Fruit fly (Drosophila melanogaster) whole organism, prepupa: ENCODE results near the gene CG8326.

ENCODE experiments used
- Blimp-1 ChIP-seq: fragments of 200-800 bp; sonication (Bioruptor generic); optimal IDR thresholded peaks from 3 replicates; lab custom pipeline; 2017; ENCODE audit warnings: missing biosample characterization, missing genetic modification characterization, mild to moderate bottlenecking, moderate library complexity, missing genetic modification reagents
- CG10631 ChIP-seq: fragments of 200-800 bp; sonication (Bioruptor generic); optimal IDR thresholded peaks from 2 replicates; lab custom pipeline; 2016; ENCODE audit warnings: missing biosample characterization, missing genetic modification characterization
- CG10669 ChIP-seq: fragments of 200-800 bp; sonication (Bioruptor generic); optimal IDR thresholded peaks from 3 replicates; lab custom pipeline; 2018; ENCODE audit warnings: missing biosample characterization, mild to moderate bottlenecking, missing genetic modification characterization, moderate library complexity
- CG11294 ChIP-seq: fragments of 200-800 bp; sonication (Bioruptor generic); IDR thresholded peaks from 2 replicates; pipeline ENCODE4 v1.3.6; 2022; ENCODE audit warnings: missing biosample characterization, missing genetic modification characterization
- CG11762 ChIP-seq: fragments of 200-800 bp; sonication (Bioruptor generic); optimal IDR thresholded peaks from 3 replicates; lab custom pipeline; 2016; ENCODE audit warnings: missing biosample characterization, missing genetic modification characterization; ENCODE audit not compliant: insufficient read depth
- CG11902 ChIP-seq: fragments of 200-800 bp; sonication (Bioruptor generic); optimal IDR thresholded peaks from 3 replicates; lab custom pipeline; 2016; ENCODE audit warnings: missing biosample characterization, missing genetic modification characterization
- CG15336 ChIP-seq: fragments of 200-800 bp; sonication (Bioruptor generic); IDR thresholded peaks from 2 replicates; pipeline ENCODE4 v1.3.6; 2022; ENCODE audit warnings: missing biosample characterization, missing genetic modification characterization
- CG16779 ChIP-seq: fragments of 200-800 bp; sonication (Bioruptor generic); optimal IDR thresholded peaks from 3 replicates; lab custom pipeline; 2017; ENCODE audit warnings: missing biosample characterization, mild to moderate bottlenecking, missing genetic modification characterization
- CG31627 ChIP-seq: fragments of 200-800 bp; sonication (Bioruptor generic); optimal IDR thresholded peaks from 3 replicates; lab custom pipeline; 2016; ENCODE audit warnings: missing biosample characterization, missing genetic modification characterization
- CG32006 ChIP-seq: fragments of 200-800 bp; sonication (Bioruptor generic); optimal IDR thresholded peaks from 3 replicates; lab custom pipeline; 2017; ENCODE audit warnings: missing biosample characterization, mild to moderate bottlenecking, missing genetic modification characterization
- CG3919 ChIP-seq: fragments of 200-800 bp; sonication (Bioruptor generic); optimal IDR thresholded peaks from 3 replicates; lab custom pipeline; 2016; ENCODE audit warnings: missing biosample characterization, missing genetic modification characterization
- CG4318 ChIP-seq: fragments of 200-800 bp; sonication (Bioruptor generic); optimal IDR thresholded peaks from 3 replicates; lab custom pipeline; 2017; ENCODE audit warnings: missing biosample characterization, mild to moderate bottlenecking, missing genetic modification characterization
- CG6163 ChIP-seq: fragments of 200-800 bp; sonication (Bioruptor generic); IDR thresholded peaks from 3 replicates; pipeline ENCODE4 v1.3.6; 2022; ENCODE audit warnings: missing biosample characterization, missing genetic modification characterization
- CG6276 ChIP-seq: fragments of 200-800 bp; sonication (Bioruptor generic); optimal IDR thresholded peaks from 2 replicates; lab custom pipeline; 2017; ENCODE audit warnings: missing biosample characterization, mild to moderate bottlenecking, missing genetic modification characterization
- CG6792 ChIP-seq: fragments of 200-800 bp; sonication (Bioruptor generic); optimal IDR thresholded peaks from 3 replicates; lab custom pipeline; 2016; ENCODE audit warnings: missing biosample characterization, missing genetic modification characterization
- CG6808 ChIP-seq: fragments of 200-800 bp; sonication (Bioruptor generic); optimal IDR thresholded peaks from 3 replicates; lab custom pipeline; 2017; ENCODE audit warnings: missing biosample characterization, missing genetic modification characterization, mild to moderate bottlenecking, moderate library complexity, missing genetic modification reagents
- CG6854 ChIP-seq: fragments of 200-800 bp; sonication (Bioruptor generic); optimal IDR thresholded peaks from 2 replicates; lab custom pipeline; 2017; ENCODE audit warnings: missing biosample characterization, mild to moderate bottlenecking, missing genetic modification characterization
- CG7368 ChIP-seq: fragments of 200-800 bp; sonication (Bioruptor generic); optimal IDR thresholded peaks from 3 replicates; lab custom pipeline; 2016; ENCODE audit warnings: missing biosample characterization, missing genetic modification characterization
- CG8119 ChIP-seq: fragments of 200-800 bp; sonication (Bioruptor generic); IDR thresholded peaks from 3 replicates; pipeline ENCODE4 v1.3.6; 2022; ENCODE audit warnings: missing biosample characterization, missing genetic modification characterization
- CG8319 ChIP-seq: fragments of 200-800 bp; sonication (Bioruptor generic); optimal IDR thresholded peaks from 3 replicates; lab custom pipeline; 2016; ENCODE audit warnings: missing biosample characterization, missing genetic modification characterization
- CG8632 ChIP-seq: fragments of 200-800 bp; sonication (Bioruptor generic); optimal IDR thresholded peaks from 3 replicates; lab custom pipeline; 2016; ENCODE audit warnings: missing biosample characterization, missing genetic modification characterization
- Eip75B ChIP-seq: fragments of 200-800 bp; sonication (Bioruptor generic); optimal IDR thresholded peaks from 3 replicates; lab custom pipeline; 2016; ENCODE audit warnings: missing biosample characterization, missing genetic modification characterization
- Eip78C ChIP-seq: fragments of 200-800 bp; sonication (Bioruptor generic); peaks from one replicate; lab custom pipeline; 2016; ENCODE audit warnings: missing biosample characterization, missing genetic modification characterization
- Eip93F ChIP-seq: fragments of 200-800 bp; sonication (Bioruptor generic); optimal IDR thresholded peaks from 2 replicates; lab custom pipeline; 2016; ENCODE audit warnings: missing biosample characterization, mild to moderate bottlenecking, missing genetic modification characterization
- Ets21C ChIP-seq: fragments of 200-800 bp; sonication (Bioruptor generic); optimal IDR thresholded peaks from 3 replicates; lab custom pipeline; 2016; ENCODE audit warnings: missing biosample characterization, missing genetic modification characterization
- Ets96B ChIP-seq: fragments of 200-800 bp; optimal IDR thresholded peaks from 2 replicates; lab custom pipeline; 2019; ENCODE audit warnings: missing biosample characterization, mild to moderate bottlenecking, missing genetic modification characterization, moderate library complexity
- Gug ChIP-seq: fragments of 200-800 bp; sonication (Bioruptor generic); IDR thresholded peaks from 2 replicates; pipeline ENCODE4 v1.3.6; 2022; ENCODE audit warnings: missing biosample characterization, missing genetic modification characterization
- Hr38 ChIP-seq: sonication (Bioruptor generic); optimal IDR thresholded peaks from 2 replicates; lab custom pipeline; 2016; ENCODE audit warnings: missing biosample characterization, missing genetic modification characterization
- Hr39 ChIP-seq: fragments of 200-800 bp; sonication (Bioruptor generic); optimal IDR thresholded peaks from 2 replicates; lab custom pipeline; 2016; ENCODE audit warnings: missing biosample characterization, missing genetic modification characterization
- Hr4 ChIP-seq: fragments of 200-800 bp; sonication (Bioruptor generic); optimal IDR thresholded peaks from 3 replicates; lab custom pipeline; 2016; ENCODE audit warnings: missing biosample characterization, missing genetic modification characterization
- Lpt ChIP-seq: fragments of 200-800 bp; sonication (Bioruptor generic); optimal IDR thresholded peaks from 3 replicates; lab custom pipeline; 2016; ENCODE audit warnings: missing biosample characterization, missing genetic modification characterization
- OdsH ChIP-seq: fragments of 200-800 bp; sonication (Bioruptor generic); optimal IDR thresholded peaks from 3 replicates; lab custom pipeline; 2016; ENCODE audit warnings: missing biosample characterization, missing genetic modification characterization
- Smox ChIP-seq: fragments of 200-800 bp; sonication (Bioruptor generic); optimal IDR thresholded peaks from 3 replicates; lab custom pipeline; 2016; ENCODE audit warnings: missing biosample characterization, missing genetic modification characterization
- Sox15 ChIP-seq: fragments of 200-800 bp; sonication (Bioruptor generic); optimal IDR thresholded peaks from 3 replicates; lab custom pipeline; 2016; ENCODE audit warnings: missing biosample characterization, missing genetic modification characterization
- achi ChIP-seq: fragments of 200-800 bp; sonication (Bioruptor generic); optimal IDR thresholded peaks from 3 replicates; lab custom pipeline; 2016; ENCODE audit warnings: missing biosample characterization, missing genetic modification characterization
- dac ChIP-seq: fragments of 200-800 bp; sonication (Bioruptor generic); optimal IDR thresholded peaks from 2 replicates; lab custom pipeline; 2017; ENCODE audit warnings: missing biosample characterization, mild to moderate bottlenecking, missing genetic modification characterization
- dsx ChIP-seq: fragments of 200-800 bp; optimal IDR thresholded peaks from 3 replicates; lab custom pipeline; 2019; ENCODE audit warnings: missing biosample characterization, mild to moderate bottlenecking, missing genetic modification characterization, moderate library complexity; ENCODE audit not compliant: poor library complexity, severe bottlenecking
- esn ChIP-seq: fragments of 200-800 bp; sonication (Bioruptor generic); optimal IDR thresholded peaks from 2 replicates; lab custom pipeline; 2016; ENCODE audit warnings: missing biosample characterization, mild to moderate bottlenecking, missing genetic modification characterization, moderate library complexity
- fd59A ChIP-seq: fragments of 200-800 bp; sonication (Bioruptor generic); optimal IDR thresholded peaks from 2 replicates; lab custom pipeline; 2017; ENCODE audit warnings: missing biosample characterization, mild to moderate bottlenecking, missing genetic modification characterization, missing genetic modification reagents
- fd85E ChIP-seq: fragments of 200-800 bp; sonication (Bioruptor generic); optimal IDR thresholded peaks from 3 replicates; lab custom pipeline; 2016; ENCODE audit warnings: missing biosample characterization, missing genetic modification characterization
- lz ChIP-seq: fragments of 200-800 bp; sonication (Bioruptor generic); optimal IDR thresholded peaks from 3 replicates; lab custom pipeline; 2016; ENCODE audit warnings: missing biosample characterization, missing genetic modification characterization
- net ChIP-seq: fragments of 200-800 bp; sonication (Bioruptor generic); optimal IDR thresholded peaks from 3 replicates; lab custom pipeline; 2016; ENCODE audit warnings: missing biosample characterization, missing genetic modification characterization
- salr ChIP-seq, 2 experiments: fragments of 200-800 bp; sonication (Bioruptor generic); optimal IDR thresholded peaks; 3 replicates each; lab custom pipeline; 2016 to 2018; ENCODE audit warnings: missing biosample characterization in 2 of 2, missing genetic modification characterization in 2 of 2, mild to moderate bottlenecking in 1 of 2
- spab ChIP-seq: fragments of 200-800 bp; sonication (Bioruptor generic); optimal IDR thresholded peaks from 2 replicates; lab custom pipeline; 2017; ENCODE audit warnings: missing biosample characterization, mild to moderate bottlenecking, missing genetic modification characterization, missing genetic modification reagents
- ss ChIP-seq, 2 experiments: fragments of 200-800 bp; sonication (Bioruptor generic); optimal IDR thresholded peaks; 2 replicates in 1 of 2; 3 replicates in 1 of 2; lab custom pipeline; 2017 to 2018; ENCODE audit warnings: mild to moderate bottlenecking in 2 of 2, missing biosample characterization in 2 of 2, missing genetic modification characterization in 2 of 2, moderate library complexity in 1 of 2
- svp ChIP-seq: fragments of 200-800 bp; sonication (Bioruptor generic); peaks from one replicate; lab custom pipeline; 2016; ENCODE audit warnings: missing biosample characterization, missing genetic modification characterization
- vri ChIP-seq: fragments of 200-800 bp; sonication (Bioruptor generic); optimal IDR thresholded peaks from 3 replicates; lab custom pipeline; 2016; ENCODE audit warnings: missing biosample characterization, mild to moderate bottlenecking, missing genetic modification characterization

Gene CG8326

DNA sequence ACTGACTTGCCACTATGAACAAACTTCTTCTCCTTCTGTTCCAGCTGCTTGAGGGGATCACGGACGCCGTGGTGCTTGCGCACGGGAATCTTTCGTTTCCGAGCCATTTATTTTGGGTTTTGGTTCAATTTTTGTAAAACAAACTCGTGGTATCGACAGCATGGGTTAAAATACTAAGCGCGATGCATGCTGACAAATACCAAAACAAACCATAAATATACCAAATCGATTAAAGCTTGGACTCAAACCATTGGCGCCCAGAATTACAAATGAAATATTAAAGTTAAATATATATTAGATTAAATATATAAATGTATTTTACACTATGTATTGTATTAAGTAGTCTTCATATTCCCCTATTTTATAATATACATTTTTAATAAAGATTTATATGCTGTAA, at the start of gene CG8326:
TSS of gene CG8326 (minus strand) at position 176 of the 400 bp plus-strand sequence.
- TF ChIP-seq CG7368 (GFP tag; lab: Kevin White, UChicago) (no peak), CG8319 (GFP tag; lab: Kevin White, UChicago) (no peak), fd59A (GFP tag; lab: Kevin White, UChicago) (no peak), CG6854 (no peak), Ets96B (no peak), ss (GFP tag; optimal IDR thresholded peaks at IDR 0.05; lab: Kevin White, UChicago) (no peak), CG31627 (no peak), salr (GFP tag; optimal IDR thresholded peaks at IDR 0.05; lab: Kevin White, UChicago) (no peak), Smox (GFP tag; lab: Kevin White, UChicago) (no peak), fd85E (no peak)

dm6 chrX:17677953-17678668, 48.8 kb upstream of the CG8326 start:
- peak; percentile 54 for TF ChIP-seq CG10669 (GFP tag; lab: Kevin White, UChicago)
- TF ChIP-seq Hr38 (GFP tag; lab: Kevin White, UChicago) = no peak
- TF ChIP-seq esn (GFP tag; lab: Kevin White, UChicago) = peak; percentile 65
- TF ChIP-seq OdsH = peak; percentile 53
- TF ChIP-seq lz (GFP tag; lab: Kevin White, UChicago) = peak; percentile 43
- TF ChIP-seq Hr39 (GFP tag; lab: Kevin White, UChicago) = peak; percentile 39
- TF ChIP-seq CG15336 (GFP tag; lab: Robert Waterston, UW) = peak; percentile 34; the same call in 1 of the 2 replicates
- TF ChIP-seq CG11294 (GFP tag; lab: Robert Waterston, UW) = no peak
- TF ChIP-seq dac (GFP tag; lab: Kevin White, UChicago) = no peak
- TF ChIP-seq ss (GFP tag; optimal IDR thresholded peaks at IDR 0.05; lab: Kevin White, UChicago) = peak; percentile 17 to 30
- TF ChIP-seq CG6808 (GFP tag; lab: Kevin White, UChicago) = peak; percentile 43
- TF ChIP-seq Smox (GFP tag; lab: Kevin White, UChicago) = peak; percentile 49
- TF ChIP-seq CG7368 (GFP tag; lab: Kevin White, UChicago) = peak; percentile 50
- TF ChIP-seq CG6792 (GFP tag; lab: Kevin White, UChicago) = peak; percentile 57
- TF ChIP-seq CG6163 (GFP tag; lab: Robert Waterston, UW) = peak; percentile 53; the same call in 1 of the 3 replicates
- no peak for TF ChIP-seq CG6854
- peak; percentile 59 for TF ChIP-seq CG3919 (GFP tag; lab: Kevin White, UChicago)
- no peak for TF ChIP-seq Blimp-1
- TF ChIP-seq salr (GFP tag; optimal IDR thresholded peaks at IDR 0.05; lab: Kevin White, UChicago) = peak in 1 of 2 experiments; percentile 18
- TF ChIP-seq Ets21C (GFP tag; lab: Kevin White, UChicago) = no peak
- peak; percentile 20 for TF ChIP-seq fd59A (GFP tag; lab: Kevin White, UChicago)
- peak; percentile 18 for TF ChIP-seq dsx (GFP tag; lab: Kevin White, UChicago)
- peak; percentile 68 for TF ChIP-seq Eip75B
- peak; percentile 42 for TF ChIP-seq achi (GFP tag; lab: Kevin White, UChicago)
- TF ChIP-seq Eip78C = peak; percentile 88
- TF ChIP-seq vri (GFP tag; lab: Kevin White, UChicago) = no peak
- peak; percentile 33 for TF ChIP-seq Hr4
- peak; percentile 45 for TF ChIP-seq net (GFP tag; lab: Kevin White, UChicago)
- peak; percentile 48 for TF ChIP-seq Sox15 (GFP tag; lab: Kevin White, UChicago)
- no peak for TF ChIP-seq Gug (GFP tag; lab: Robert Waterston, UW)
- no peak for TF ChIP-seq Lpt (GFP tag; lab: Kevin White, UChicago)
- TF ChIP-seq Ets96B = peak; percentile 29
- peak; percentile 55 for TF ChIP-seq CG11762 (GFP tag; lab: Kevin White, UChicago)
- peak; percentile 17 for TF ChIP-seq CG4318
- TF ChIP-seq CG10631 (GFP tag; lab: Kevin White, UChicago) = peak; percentile 57
- no peak for TF ChIP-seq CG16779 (tag; lab: Kevin White, UChicago)
- TF ChIP-seq spab (GFP tag; lab: Kevin White, UChicago) = peak; percentile 26
- TF ChIP-seq Eip93F (GFP tag; lab: Kevin White, UChicago) = no peak
- peak; percentile 14 for TF ChIP-seq CG31627
- peak; percentile 77 for TF ChIP-seq svp
- peak; percentile 66; the same call in 2 of the 3 replicates for TF ChIP-seq CG8119 (GFP tag; lab: Robert Waterston, UW)
- no peak for TF ChIP-seq CG6276 (GFP tag; lab: Kevin White, UChicago)
- peak; percentile 48 for TF ChIP-seq CG11902 (GFP tag; lab: Kevin White, UChicago)
- peak; percentile 66 for TF ChIP-seq CG32006 (GFP tag; lab: Kevin White, UChicago)
- TF ChIP-seq CG8632 (GFP tag; lab: Kevin White, UChicago) = peak; percentile 48
